Worm (Caenorhabditis elegans): ENCODE measurements around the gene T22F3.8.
"Not testable (repeated sequence)": the region's sequence is repeated elsewhere in the genome, so short reads cannot be mapped to it uniquely, and the experiment has no call there.

DNA sequence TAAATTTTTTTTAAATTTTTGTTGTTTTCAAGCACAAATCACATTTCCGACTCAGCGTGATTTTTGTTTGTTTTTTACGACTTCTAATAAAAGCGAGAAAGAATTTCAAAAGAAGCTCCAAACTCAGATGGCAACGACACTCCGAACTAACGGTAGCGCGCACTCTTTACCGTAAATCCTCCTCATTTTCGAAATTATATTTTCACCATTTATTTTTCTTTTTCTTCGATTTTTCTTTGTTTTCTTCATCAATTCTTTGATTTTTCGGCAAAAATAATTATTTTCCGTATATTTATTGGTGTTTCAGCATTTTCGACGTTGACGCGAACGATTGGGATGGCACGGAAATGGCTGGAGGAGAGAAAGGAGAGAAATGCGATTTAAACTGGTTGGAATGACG lies 46.5 kb downstream of the T22F3.8 start, which contains the start of gene T24A6.1:
- TF ChIP-seq dpl-1 (GFP tag; optimal IDR thresholded peaks at IDR 0.05); ztf-28 (GFP tag; IDR thresholded peaks at IDR 0.05); ceh-58 (GFP tag; IDR thresholded peaks at IDR 0.05); egl-18 (GFP tag; IDR thresholded peaks at IDR 0.05); ceh-100 (GFP tag; IDR thresholded peaks at IDR 0.05); ztf-22 (GFP tag; optimal IDR thresholded peaks at IDR 0.05); F57A8.1 (GFP tag; optimal IDR thresholded peaks at IDR 0.05); nhr-179 (tag; optimal IDR thresholded peaks at IDR 0.05); B0261.1 (tag; optimal IDR thresholded peaks at IDR 0.05): not testable (repeated sequence)

All from whole organism, young adult.